Fruit fly (Drosophila melanogaster): ENCODE data around the gene PGAP5.
A peak's percentile ranks its signal among the peaks of the same experiment; 100 is the strongest.

Gene PGAP5

dm6 chr2L:8204996-8205567 is 6.4 kb downstream of the PGAP5 start, which contains the start of gene SLC5A11 (continued):
- peak; percentile 96 for TF ChIP-seq Blimp-1 (GFP tag; optimal IDR thresholded peaks at IDR 0.05)
- TF ChIP-seq CG2678 (tag; optimal IDR thresholded peaks at IDR 0.05): peak; percentile 99
- peak; percentile 96 for TF ChIP-seq Asciz (GFP tag; optimal IDR thresholded peaks at IDR 0.05)
- peak; percentile 97 for TF ChIP-seq croc (GFP tag; conservative IDR thresholded peaks at IDR 0.05)
- TF ChIP-seq CTCF (GFP tag; optimal IDR thresholded peaks at IDR 0.05): peak; percentile 50
- peak; percentile 98 for TF ChIP-seq CG32532 (GFP tag; IDR thresholded peaks at IDR 0.05)
- no peak for TF ChIP-seq zf30C (GFP tag; optimal IDR thresholded peaks at IDR 0.05)
- no peak for TF ChIP-seq Tbp (GFP tag; optimal IDR thresholded peaks at IDR 0.05)
- TF ChIP-seq CG14710 (tag; optimal IDR thresholded peaks at IDR 0.05): peak; percentile 88
- TF ChIP-seq YL-1 (GFP tag; optimal IDR thresholded peaks at IDR 0.05): peak; percentile 98
- TF ChIP-seq fru (optimal IDR thresholded peaks at IDR 0.05): no peak
- peak; percentile 93 for TF ChIP-seq CG9215 (GFP tag; IDR thresholded peaks at IDR 0.05)
- peak; percentile 95 for TF ChIP-seq ci (GFP tag; IDR thresholded peaks at IDR 0.05)
- peak; percentile 83 for TF ChIP-seq ewg (GFP tag; optimal IDR thresholded peaks at IDR 0.05)
- TF ChIP-seq grau (tag; optimal IDR thresholded peaks at IDR 0.05): peak; percentile 92
- peak; percentile 100 for TF ChIP-seq slou (GFP tag; optimal IDR thresholded peaks at IDR 0.05)
- TF ChIP-seq CG14441 (GFP tag; IDR thresholded peaks at IDR 0.05): peak; percentile 97
- TF ChIP-seq cato (GFP tag; optimal IDR thresholded peaks at IDR 0.05; ENCODE audit: borderline replicate concordance): peak; percentile 87
- peak; percentile 93 for TF ChIP-seq CG31224 (GFP tag; IDR thresholded peaks at IDR 0.05)
- TF ChIP-seq CG6683 (GFP tag; optimal IDR thresholded peaks at IDR 0.05): peak; percentile 95
- TF ChIP-seq chinmo (GFP tag; IDR thresholded peaks at IDR 0.05; ENCODE audit: partially characterized antibody): peak; percentile 86; the same call in 2 of the 4 replicates
- peak; percentile 99 for TF ChIP-seq dpn (GFP tag; optimal IDR thresholded peaks at IDR 0.05)
- peak; percentile 100 for TF ChIP-seq CG10147 (GFP tag; optimal IDR thresholded peaks at IDR 0.05)
- peak; percentile 49 for TF ChIP-seq wek (GFP tag; optimal IDR thresholded peaks at IDR 0.05)
- peak; percentile 99 for TF ChIP-seq cas (GFP tag; IDR thresholded peaks at IDR 0.05)
- peak; percentile 97 for TF ChIP-seq Xrp1 (GFP tag; IDR thresholded peaks at IDR 0.05)
- peak; percentile 99 for TF ChIP-seq sug (tag; optimal IDR thresholded peaks at IDR 0.05)
- TF ChIP-seq Deaf1 (tag; optimal IDR thresholded peaks at IDR 0.05): peak; percentile 95
- TF ChIP-seq ato (GFP tag; IDR thresholded peaks at IDR 0.05; ENCODE audit: partially characterized antibody): no peak
- TF ChIP-seq ems (GFP tag; optimal IDR thresholded peaks at IDR 0.05): peak; percentile 99
- TF ChIP-seq phol (tag; optimal IDR thresholded peaks at IDR 0.05): peak; percentile 92
- TF ChIP-seq fd3F (GFP tag; optimal IDR thresholded peaks at IDR 0.05): peak; percentile 71
- peak; percentile 87 for TF ChIP-seq CG11560 (tag; IDR thresholded peaks at IDR 0.05)
- TF ChIP-seq CG5245 (GFP tag; optimal IDR thresholded peaks at IDR 0.05): peak; percentile 99
- peak; percentile 85 for TF ChIP-seq CG12299 (tag; optimal IDR thresholded peaks at IDR 0.05)
- no peak for TF ChIP-seq tna (GFP tag; IDR thresholded peaks at IDR 0.05; ENCODE audit: partially characterized antibody)
- no peak for TF ChIP-seq CG16813 (GFP tag; IDR thresholded peaks at IDR 0.05; ENCODE audit: partially characterized antibody)
- peak; percentile 15 for TF ChIP-seq disco-r (GFP tag; optimal IDR thresholded peaks at IDR 0.05)
- no peak for TF ChIP-seq Doc3 (GFP tag; IDR thresholded peaks at IDR 0.05; ENCODE audit: partially characterized antibody)
- TF ChIP-seq NC2β (GFP tag; optimal IDR thresholded peaks at IDR 0.05): peak; percentile 54
- peak; percentile 95 for TF ChIP-seq al (GFP tag; IDR thresholded peaks at IDR 0.05)
- peak; percentile 98 for TF ChIP-seq gem (tag; optimal IDR thresholded peaks at IDR 0.05)
- peak; percentile 5 for TF ChIP-seq Dp (GFP tag; optimal IDR thresholded peaks at IDR 0.05)
- TF ChIP-seq tx (GFP tag; optimal IDR thresholded peaks at IDR 0.05): peak; percentile 79
- TF ChIP-seq Side (GFP tag; optimal IDR thresholded peaks at IDR 0.05): peak; percentile 58
- TF ChIP-seq Hsf (GFP tag; optimal IDR thresholded peaks at IDR 0.05): peak; percentile 65
- TF ChIP-seq CG10543 (GFP tag; optimal IDR thresholded peaks at IDR 0.05): peak; percentile 95
- peak; percentile 96 for TF ChIP-seq CG9932 (GFP tag; IDR thresholded peaks at IDR 0.05)
- TF ChIP-seq CG30403 (GFP tag; optimal IDR thresholded peaks at IDR 0.05): peak; percentile 97
- peak; percentile 96 for TF ChIP-seq CG11247 (GFP tag; IDR thresholded peaks at IDR 0.05)
